Fruit fly (Drosophila melanogaster): ENCODE measurements around the gene CG6865.

DNA sequence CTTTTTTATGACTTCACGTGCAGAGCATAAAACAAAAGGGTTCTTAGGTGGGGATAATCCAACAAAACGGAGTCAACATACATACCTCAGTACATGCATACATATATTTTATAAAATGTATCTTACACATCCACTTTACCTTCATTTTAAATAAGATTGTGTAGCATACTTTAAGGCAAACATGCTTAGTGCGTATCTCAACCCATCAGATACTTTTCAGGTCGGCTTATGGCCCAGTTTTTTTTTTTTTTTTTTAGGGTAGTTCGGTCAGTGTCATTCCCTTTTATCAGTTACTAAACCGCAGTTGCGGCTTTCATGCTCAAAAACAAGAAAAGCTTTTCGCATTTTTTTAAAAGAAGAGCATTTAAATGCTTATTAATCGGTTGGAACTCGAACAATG, 28.5 kb downstream of the CG6865 start, which contains the start of gene NijB:
- no peak for TF ChIP-seq pb (GFP tag; optimal IDR thresholded peaks at IDR 0.05)
- TF ChIP-seq fd3F (GFP tag; optimal IDR thresholded peaks at IDR 0.05): no peak
- no peak for TF ChIP-seq Optix (GFP tag; IDR thresholded peaks at IDR 0.05)
- no peak for TF ChIP-seq BEAF-32 (GFP tag; optimal IDR thresholded peaks at IDR 0.05)
- no peak for TF ChIP-seq NFAT (GFP tag; IDR thresholded peaks at IDR 0.05)
- no peak for TF ChIP-seq Xrp1 (GFP tag; IDR thresholded peaks at IDR 0.05)
- no peak for TF ChIP-seq CG10267 (tag; optimal IDR thresholded peaks at IDR 0.05)
- TF ChIP-seq CG2889 (GFP tag; IDR thresholded peaks at IDR 0.05): no peak
- TF ChIP-seq yki (optimal IDR thresholded peaks at IDR 0.05): no peak
- no peak for TF ChIP-seq CG9932 (GFP tag; IDR thresholded peaks at IDR 0.05)
